Worm (Caenorhabditis elegans) whole organism, mixed stage, embryonic: Measurements from ENCODE around the gene ceeh-1.

Experiments used
- bed-3 ChIP-seq: fragments of 200-800 bp; sonication (Bioruptor generic); optimal IDR thresholded peaks from 3 replicates; lab custom pipeline; 2018; ENCODE audit warnings: mild to moderate bottlenecking, missing genetic modification characterization, moderate library complexity, missing compliant biosample characterization
- ces-1 ChIP-seq: fragments of 150-350 bp; optimal IDR thresholded peaks from 2 replicates; lab custom pipeline; 2014; ENCODE audit warnings: missing biosample characterization, missing genetic modification reagents, missing genetic modification characterization
- elt-3 ChIP-seq: fragments of 150-350 bp; optimal IDR thresholded peaks from 2 replicates; lab custom pipeline; 2014; ENCODE audit warnings: missing biosample characterization, missing genetic modification characterization
- flh-1 ChIP-seq: fragments of 200-800 bp; sonication (Bioruptor generic); optimal IDR thresholded peaks from 2 replicates; lab custom pipeline; 2018; ENCODE audit warnings: mild to moderate bottlenecking, missing genetic modification characterization, moderate library complexity, missing compliant biosample characterization
- lin-13 ChIP-seq: fragments of 150-350 bp; optimal IDR thresholded peaks from 2 replicates; lab custom pipeline; 2014; ENCODE audit warnings: missing biosample characterization, missing genetic modification characterization
- lin-32 ChIP-seq: fragments of 200-800 bp; sonication (Bioruptor generic); optimal IDR thresholded peaks from 2 replicates; lab custom pipeline; 2018; ENCODE audit warnings: mild to moderate bottlenecking, missing genetic modification characterization, missing compliant biosample characterization
- lsy-2 ChIP-seq: fragments of 150-350 bp; optimal IDR thresholded peaks from 2 replicates; lab custom pipeline; 2014; ENCODE audit warnings: missing biosample characterization, missing genetic modification characterization
- nhr-28 ChIP-seq: fragments of 150-350 bp; optimal IDR thresholded peaks from 2 replicates; lab custom pipeline; 2014; ENCODE audit warnings: missing biosample characterization, missing genetic modification characterization
- unc-62 ChIP-seq: fragments of 150-350 bp; optimal IDR thresholded peaks from 2 replicates; lab custom pipeline; 2014; ENCODE audit warnings: missing biosample characterization, missing genetic modification reagents, missing genetic modification characterization

DNA sequence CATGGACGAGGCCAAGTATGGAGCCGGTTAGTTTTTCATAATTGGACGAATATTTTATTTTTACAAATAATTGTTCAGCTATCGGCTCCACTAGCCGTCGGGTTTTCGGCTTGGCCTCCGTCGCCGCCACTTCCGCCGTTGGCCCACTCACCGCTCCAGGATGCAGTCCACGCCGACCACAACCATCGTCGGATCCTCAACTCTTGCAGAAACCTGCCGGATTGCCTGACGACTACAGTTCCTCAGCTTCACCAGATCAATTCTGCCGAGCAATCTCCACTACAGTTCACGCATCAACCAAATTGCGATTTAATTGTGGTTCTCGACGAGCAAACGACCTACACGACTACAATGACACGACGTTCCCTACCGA lies 2.4 kb upstream of the ceeh-1 start:
- TF ChIP-seq unc-62 (no peak), lsy-2 (tag; lab: Kevin White, UChicago) (no peak), lin-32 (GFP tag; lab: Kevin White, UChicago) (no peak), flh-1 (GFP tag; lab: Kevin White, UChicago) (no peak), ces-1 (no peak), bed-3 (GFP tag; lab: Kevin White, UChicago) (no peak), elt-3 (no peak), lin-13 (no peak), nhr-28 (tag; lab: Kevin White, UChicago) (no peak)
